Worm (Caenorhabditis elegans): ENCODE data around the gene C07A9.12.
A peak's percentile ranks its signal among the peaks of the same experiment; 100 is the strongest.

Gene C07A9.12

DNA sequence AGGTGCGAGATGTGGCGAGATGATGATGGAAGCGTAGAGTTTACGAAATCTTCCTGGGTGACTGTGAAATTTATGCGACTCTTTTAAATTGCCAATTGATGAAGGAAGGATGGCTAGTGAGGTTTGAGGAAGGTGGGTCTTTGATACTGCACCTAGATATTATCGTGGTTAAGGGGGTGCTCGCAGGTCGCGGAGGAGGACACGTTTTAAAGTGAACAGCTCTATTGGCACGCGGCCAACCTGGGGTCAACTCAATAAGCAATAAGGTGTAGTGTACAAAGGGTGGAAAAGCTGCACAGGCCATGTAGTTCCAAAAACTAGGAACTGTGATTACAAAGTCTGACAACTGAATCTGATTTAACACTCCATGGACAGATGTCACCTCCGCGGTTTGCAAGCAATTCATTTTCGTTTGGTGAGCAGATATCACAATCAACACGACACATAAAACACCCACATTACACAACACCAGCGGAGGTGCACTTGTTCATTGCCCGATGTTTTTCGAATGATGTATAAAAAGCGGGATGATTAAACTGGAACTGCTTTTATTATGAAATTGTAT is 18.1 kb upstream of the C07A9.12 start:
- TF ChIP-seq egl-5 (tag; optimal IDR thresholded peaks at IDR 0.05) (peak; percentile 43), nhr-23 (tag; optimal IDR thresholded peaks at IDR 0.05) (no peak), tbx-2 (tag; optimal IDR thresholded peaks at IDR 0.05) (no peak)

- TF ChIP-seq nfya-1 (tag; optimal IDR thresholded peaks at IDR 0.05; ENCODE audit: insufficient read depth): peak; percentile 31
- no peak for TF ChIP-seq ceh-82 (tag; optimal IDR thresholded peaks at IDR 0.05)
These were observed 17.2 kb upstream of the C07A9.12 start for ce11 chrIII:9744525-9744924.

DNA sequence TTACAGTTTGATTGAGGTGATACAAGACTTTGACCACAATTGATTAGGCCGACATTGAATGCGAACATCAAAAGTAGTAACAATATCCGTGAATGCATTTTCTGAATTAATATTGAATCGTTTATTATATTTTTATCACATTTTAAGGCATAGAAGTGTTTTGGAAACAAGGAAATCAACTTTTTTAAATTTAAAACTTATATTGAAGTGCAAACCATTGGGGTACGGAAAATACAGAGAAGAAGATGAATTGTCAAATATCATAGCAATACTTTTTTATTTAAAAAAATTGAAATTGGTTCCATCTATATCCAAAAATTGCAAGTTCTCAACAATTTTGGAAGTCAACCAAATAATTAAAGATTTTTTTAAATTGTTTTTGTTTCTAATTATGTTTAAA is 15.9 kb upstream of the C07A9.12 start, which contains the start of gene T05G5.1:
Gene T05G5.1 (minus strand): TSS at position 101 of the 400 bp plus-strand sequence.
- TF ChIP-seq fos-1 (tag; optimal IDR thresholded peaks at IDR 0.05): no peak

- no peak for TF ChIP-seq jun-1 (tag; optimal IDR thresholded peaks at IDR 0.05)
- TF ChIP-seq nfya-1 (tag; optimal IDR thresholded peaks at IDR 0.05; ENCODE audit: insufficient read depth): peak; percentile 4
- no peak for TF ChIP-seq snpc-4 (tag; optimal IDR thresholded peaks at IDR 0.05)
- no peak for TF ChIP-seq lin-39 (tag; optimal IDR thresholded peaks at IDR 0.05)
These were observed 14.6 kb upstream of the C07A9.12 start for ce11 chrIII:9741985-9742384.

DNA sequence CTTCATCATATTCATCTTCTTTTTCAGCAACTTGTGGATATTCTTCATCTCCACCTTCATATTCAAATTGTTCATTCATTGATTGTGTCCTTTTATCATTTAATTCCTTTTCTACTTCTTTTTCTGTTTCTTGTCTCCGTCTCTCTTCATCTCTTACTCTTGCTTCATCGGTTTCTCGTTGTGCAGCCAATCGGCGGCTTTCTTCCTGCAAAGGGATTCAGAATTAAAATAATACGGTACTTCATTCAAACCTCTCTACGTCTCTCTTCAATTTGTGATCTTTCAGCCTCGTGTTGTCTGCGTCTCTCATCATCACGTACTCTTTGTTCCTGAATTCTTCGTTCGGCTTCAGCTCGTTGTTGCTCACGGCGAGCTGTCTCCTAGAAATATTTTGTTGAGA is 13.3 kb upstream of the C07A9.12 start:
- TF ChIP-seq lin-39 (tag; optimal IDR thresholded peaks at IDR 0.05) (no peak), nfya-1 (tag; optimal IDR thresholded peaks at IDR 0.05; ENCODE audit: insufficient read depth) (peak; percentile 87), lsy-12 (tag; optimal IDR thresholded peaks at IDR 0.05) (no peak)

DNA sequence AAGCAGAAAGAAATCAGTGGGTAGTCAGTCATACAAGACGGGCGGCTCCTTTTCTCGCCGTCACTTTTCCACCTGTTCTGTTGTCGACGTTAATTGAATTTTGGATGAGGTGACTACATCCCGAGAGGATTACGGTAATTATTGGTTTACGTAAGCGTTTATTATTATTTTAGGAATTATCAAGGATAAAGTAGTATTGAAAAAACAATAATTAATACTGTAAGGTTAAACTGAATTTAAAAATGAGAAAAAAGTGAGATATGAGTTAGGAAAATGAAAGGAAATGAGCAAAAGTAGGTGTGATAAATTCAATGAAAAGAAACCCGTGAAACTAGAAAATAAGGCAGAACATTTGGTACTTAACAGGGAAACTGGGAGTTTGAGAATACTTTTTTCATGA is 11.6 kb upstream of the C07A9.12 start, which contains the start of gene hlh-4:
Gene hlh-4 (minus strand): TSS at position 101 of the 400 bp plus-strand sequence.
- TF ChIP-seq elt-2 (tag; optimal IDR thresholded peaks at IDR 0.05) (no peak), fkh-2 (tag; optimal IDR thresholded peaks at IDR 0.05) (no peak), zag-1 (tag; optimal IDR thresholded peaks at IDR 0.05) (no peak)

DNA sequence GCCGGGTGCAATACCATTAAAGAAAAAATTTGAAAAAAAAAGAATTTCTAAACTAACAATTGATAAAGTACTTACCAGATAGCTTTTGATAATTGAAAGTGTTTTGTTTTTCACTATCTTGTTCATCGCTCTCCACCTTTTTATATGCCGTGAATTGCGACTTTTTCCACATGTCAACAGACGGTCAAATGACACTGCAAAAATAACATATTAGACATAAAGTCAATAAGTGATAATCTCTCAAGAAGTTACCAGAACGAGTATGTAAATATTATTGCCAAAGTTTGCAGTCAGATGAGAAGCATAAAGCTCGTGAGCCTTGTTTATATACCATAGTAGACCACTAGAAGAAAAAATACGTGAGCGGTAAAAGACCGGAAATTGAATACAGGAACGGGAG is 8.5 kb upstream of the C07A9.12 start, which contains the start of gene dao-6:
Gene dao-6 (minus strand): TSS at position 345 of the 400 bp plus-strand sequence.
- peak; percentile 97 for TF ChIP-seq pha-4 (tag; optimal IDR thresholded peaks at IDR 0.05)
- TF ChIP-seq egl-27 (tag; optimal IDR thresholded peaks at IDR 0.05): no peak

DNA sequence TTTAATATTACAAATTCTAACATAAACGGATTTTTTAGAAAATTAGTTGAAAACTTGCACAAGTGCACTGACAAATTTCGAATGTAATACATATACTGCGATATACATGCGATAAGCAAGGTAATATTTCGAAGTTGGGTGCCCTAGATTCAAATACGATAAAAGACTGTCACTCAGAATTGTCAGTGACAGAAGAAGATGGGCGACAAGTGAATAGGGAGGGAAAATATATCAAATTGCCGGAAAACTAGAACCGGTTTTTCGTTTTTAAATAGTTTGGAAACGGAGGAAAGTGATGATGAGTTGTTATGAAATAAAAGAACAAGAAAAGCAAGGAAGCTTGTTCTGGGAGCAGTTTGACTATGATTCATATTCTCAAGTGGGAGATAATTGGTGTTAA is 6.7 kb upstream of the C07A9.12 start:
- TF ChIP-seq ZK546.5 (tag; optimal IDR thresholded peaks at IDR 0.05) (no peak), lsy-12 (tag; optimal IDR thresholded peaks at IDR 0.05) (no peak), fos-1 (tag; optimal IDR thresholded peaks at IDR 0.05) (no peak), elt-1 (tag; optimal IDR thresholded peaks at IDR 0.05) (no peak), tbx-2 (tag; optimal IDR thresholded peaks at IDR 0.05) (no peak), fkh-2 (tag; optimal IDR thresholded peaks at IDR 0.05) (no peak), eor-1 (tag; optimal IDR thresholded peaks at IDR 0.05) (no peak), elt-3 (tag; optimal IDR thresholded peaks at IDR 0.05) (no peak), ceh-9 (tag; optimal IDR thresholded peaks at IDR 0.05) (no peak), nfya-1 (tag; optimal IDR thresholded peaks at IDR 0.05; ENCODE audit: insufficient read depth) (no peak), ceh-82 (tag; optimal IDR thresholded peaks at IDR 0.05) (no peak), nhr-67 (tag; optimal IDR thresholded peaks at IDR 0.05) (no peak), hmg-11 (tag; optimal IDR thresholded peaks at IDR 0.05) (no peak), aly-2 (tag; optimal IDR thresholded peaks at IDR 0.05) (no peak), ceh-28 (tag; optimal IDR thresholded peaks at IDR 0.05) (no peak), unc-62 (GFP tag; optimal IDR thresholded peaks at IDR 0.05) (no peak), zag-1 (tag; optimal IDR thresholded peaks at IDR 0.05) (no peak)

- TF ChIP-seq fos-1 (tag; optimal IDR thresholded peaks at IDR 0.05) (no peak), nhr-23 (tag; optimal IDR thresholded peaks at IDR 0.05) (peak; percentile 63), nhr-25 (tag; optimal IDR thresholded peaks at IDR 0.05) (peak; percentile 2)
These were observed 6.0 kb upstream of the C07A9.12 start for ce11 chrIII:9733333-9733732.

All from whole organism, L3 larva.